Fruit fly (Drosophila melanogaster) whole organism, adult: ENCODE results near the gene Ca-Ma2d.
A peak's percentile ranks its signal among the peaks of the same experiment; 100 is the strongest.

Experiments used
- CG12768 ChIP-seq: fragments of 200-800 bp; sonication (Bioruptor generic); optimal IDR thresholded peaks from 2 replicates; lab custom pipeline; 2017; ENCODE audit warnings: missing biosample characterization, missing genetic modification characterization, mild to moderate bottlenecking, moderate library complexity, missing genetic modification reagents
- CG7101 ChIP-seq: fragments of 200-800 bp; sonication (Bioruptor generic); optimal IDR thresholded peaks from 2 replicates; lab custom pipeline; 2018; ENCODE audit warnings: missing biosample characterization, mild to moderate bottlenecking, missing genetic modification characterization, moderate library complexity

dm6 chr2L:16275809-16276178 lies 44.5 kb downstream of the Ca-Ma2d start:
- TF ChIP-seq CG7101 (tag; lab: Kevin White, UChicago), result peak; percentile 26
- no peak for TF ChIP-seq CG12768 (GFP tag; lab: Kevin White, UChicago)
